Worm (Caenorhabditis elegans): ENCODE results near the gene F26F12.3.

F26F12.3 gene

ce11 chrV:5845669-5846189 lies at the start of gene F26F12.3:
F26F12.3 (minus strand) TSS chrV:5845719.
- TF ChIP-seq W03F9.2 (tag; optimal IDR thresholded peaks at IDR 0.05) (peak; percentile 29), dao-5 (tag; optimal IDR thresholded peaks at IDR 0.05) (no peak), him-1 (tag; optimal IDR thresholded peaks at IDR 0.05) (no peak)

DNA sequence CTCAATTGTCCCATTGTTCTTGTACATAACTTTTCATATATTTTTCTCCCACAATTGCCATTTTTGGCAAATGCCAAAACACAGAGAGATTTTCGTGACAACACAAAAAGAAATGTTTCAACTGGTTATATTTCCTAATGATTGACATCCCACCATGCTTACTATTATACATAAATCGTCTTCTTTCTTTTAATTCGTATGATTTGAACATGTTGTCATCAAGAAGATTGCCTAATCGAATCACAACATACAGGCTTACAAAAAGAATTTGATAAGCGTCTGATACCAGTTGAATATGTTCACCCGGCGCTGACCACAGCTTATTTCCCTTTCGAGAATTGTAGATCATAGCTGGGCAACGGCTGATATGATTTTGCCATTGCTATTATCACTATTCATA lies 49.5 kb upstream of the F26F12.3 start, which contains the start of gene grd-9:
Gene grd-9 (plus strand): TSS at position 301 of the 400 bp plus-strand sequence.
- TF ChIP-seq dao-5 (tag; optimal IDR thresholded peaks at IDR 0.05): no peak
- no peak for TF ChIP-seq W03F9.2 (tag; optimal IDR thresholded peaks at IDR 0.05)
- no peak for TF ChIP-seq him-1 (tag; optimal IDR thresholded peaks at IDR 0.05)

DNA sequence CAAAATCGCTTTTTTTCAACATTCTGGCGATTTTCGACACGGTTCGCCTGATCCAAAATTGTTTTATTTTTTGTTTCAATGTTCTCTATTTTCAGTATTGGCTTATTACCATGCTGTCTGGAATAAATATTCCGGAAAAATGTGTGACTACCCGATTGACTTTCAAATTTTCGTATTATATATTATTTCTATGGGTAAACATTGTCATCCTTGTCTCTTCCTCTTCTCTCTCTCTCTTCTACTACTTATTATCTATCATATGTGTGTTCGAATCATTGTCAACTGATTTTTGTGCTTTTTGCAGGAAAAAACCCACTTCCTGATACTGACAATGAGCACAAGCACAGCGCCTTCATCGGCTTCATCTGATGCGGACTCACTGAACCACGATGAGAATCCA lies 47.5 kb upstream of the F26F12.3 start, which contains the start of gene C04E6.7:
Gene C04E6.7 (plus strand): TSS at position 301 of the 400 bp plus-strand sequence.
- TF ChIP-seq dao-5 (tag; optimal IDR thresholded peaks at IDR 0.05): no peak
- TF ChIP-seq him-1 (tag; optimal IDR thresholded peaks at IDR 0.05): no peak
- TF ChIP-seq W03F9.2 (tag; optimal IDR thresholded peaks at IDR 0.05): no peak

DNA sequence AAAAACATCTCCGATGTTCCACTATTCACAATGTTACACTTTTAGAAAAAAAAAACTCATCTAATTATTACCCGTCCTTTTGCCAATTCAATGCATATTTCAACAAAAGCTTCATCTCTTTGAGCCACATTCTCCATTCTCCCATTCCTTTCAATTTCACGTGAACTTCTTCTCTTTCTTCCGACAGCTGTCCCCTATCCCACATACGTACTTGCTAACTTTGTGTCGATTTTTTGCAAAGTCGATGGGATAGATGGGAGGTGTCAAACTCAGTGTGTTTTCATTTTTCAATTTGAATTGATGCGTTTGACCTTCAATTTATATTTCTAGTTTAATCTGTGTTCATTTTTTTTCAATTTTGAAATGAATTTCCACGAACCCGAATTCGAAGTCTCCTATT lies 45.7 kb upstream of the F26F12.3 start:
- no peak for TF ChIP-seq him-1 (tag; optimal IDR thresholded peaks at IDR 0.05)
- TF ChIP-seq dao-5 (tag; optimal IDR thresholded peaks at IDR 0.05): no peak
- TF ChIP-seq W03F9.2 (tag; optimal IDR thresholded peaks at IDR 0.05): no peak

ce11 chrV:5888820-5889219 lies 43.3 kb upstream of the F26F12.3 start:
- TF ChIP-seq him-1 (tag; optimal IDR thresholded peaks at IDR 0.05) (no peak), dao-5 (tag; optimal IDR thresholded peaks at IDR 0.05) (no peak), W03F9.2 (tag; optimal IDR thresholded peaks at IDR 0.05) (no peak)

DNA sequence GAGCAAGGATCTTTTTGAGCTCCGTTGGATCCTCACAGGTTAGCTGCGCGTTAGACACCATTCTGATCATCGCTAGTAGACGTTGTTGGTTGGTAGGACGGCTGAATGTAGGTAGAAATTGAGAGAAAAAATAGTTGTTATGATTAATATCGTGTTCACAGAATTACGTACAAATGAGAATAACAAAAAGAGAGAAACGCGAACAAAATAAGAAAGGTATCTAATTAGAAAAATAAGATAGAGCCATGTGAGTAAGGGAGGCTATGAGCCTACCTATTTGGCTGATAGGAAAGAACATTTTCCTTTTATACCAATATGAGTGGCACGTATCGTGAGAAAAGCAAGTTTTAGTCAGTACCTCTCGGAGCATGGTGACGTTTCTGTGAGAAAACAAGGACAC lies 38.2 kb upstream of the F26F12.3 start, which contains the start of gene C04E6.8:
Gene C04E6.8 (minus strand): TSS at position 101 of the 400 bp plus-strand sequence.
- TF ChIP-seq W03F9.2 (tag; optimal IDR thresholded peaks at IDR 0.05) (no peak), dao-5 (tag; optimal IDR thresholded peaks at IDR 0.05) (no peak), him-1 (tag; optimal IDR thresholded peaks at IDR 0.05) (no peak)

DNA sequence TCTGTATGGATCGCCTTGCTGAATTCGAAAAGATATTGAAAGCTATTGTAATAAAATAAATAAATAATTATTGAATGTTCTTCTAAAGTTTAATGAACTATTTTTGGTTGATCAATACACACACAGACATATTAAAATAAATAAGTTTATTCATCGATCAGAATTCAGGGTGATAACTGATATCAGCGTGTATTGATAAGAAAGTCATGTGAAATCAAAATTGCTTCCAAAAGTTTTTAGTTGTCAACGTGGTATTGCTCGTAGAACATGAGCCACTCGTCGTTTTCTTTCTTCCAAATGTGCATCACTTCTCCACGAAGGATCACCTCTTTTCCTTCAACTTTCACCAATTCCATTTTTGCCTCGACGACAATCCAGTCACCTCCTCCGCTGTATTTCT lies 36.9 kb upstream of the F26F12.3 start:
- TF ChIP-seq dao-5 (tag; optimal IDR thresholded peaks at IDR 0.05): no peak
- TF ChIP-seq W03F9.2 (tag; optimal IDR thresholded peaks at IDR 0.05): no peak
- TF ChIP-seq him-1 (tag; optimal IDR thresholded peaks at IDR 0.05): no peak

ce11 chrV:5880064-5880463 lies 34.5 kb upstream of the F26F12.3 start, which contains the start of gene C02G6.3:
C02G6.3 (plus strand) TSS chrV:5880364.
- TF ChIP-seq him-1 (tag; optimal IDR thresholded peaks at IDR 0.05) (no peak), W03F9.2 (tag; optimal IDR thresholded peaks at IDR 0.05) (no peak), dao-5 (tag; optimal IDR thresholded peaks at IDR 0.05) (no peak)

DNA sequence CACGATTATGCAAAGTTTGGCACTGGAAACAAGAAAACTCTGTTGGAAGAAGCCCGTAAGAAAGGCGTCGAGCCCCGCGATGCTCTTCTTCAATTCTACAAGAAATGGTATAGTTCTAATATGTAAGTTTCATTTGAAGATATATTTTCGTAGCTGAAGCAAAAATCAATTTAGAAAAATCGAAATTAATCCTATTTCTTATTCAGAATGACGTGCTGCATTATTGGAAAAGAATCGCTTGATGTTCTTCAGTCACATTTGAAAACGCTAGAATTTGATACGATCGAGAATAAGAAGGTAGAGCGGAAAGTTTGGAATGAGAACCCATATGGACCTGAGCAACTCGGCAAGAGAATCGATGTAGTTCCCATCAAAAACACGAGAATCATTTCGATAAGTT lies 31.4 kb upstream of the F26F12.3 start:
- TF ChIP-seq dao-5 (tag; optimal IDR thresholded peaks at IDR 0.05): no peak
- no peak for TF ChIP-seq W03F9.2 (tag; optimal IDR thresholded peaks at IDR 0.05)
- no peak for TF ChIP-seq him-1 (tag; optimal IDR thresholded peaks at IDR 0.05)

DNA sequence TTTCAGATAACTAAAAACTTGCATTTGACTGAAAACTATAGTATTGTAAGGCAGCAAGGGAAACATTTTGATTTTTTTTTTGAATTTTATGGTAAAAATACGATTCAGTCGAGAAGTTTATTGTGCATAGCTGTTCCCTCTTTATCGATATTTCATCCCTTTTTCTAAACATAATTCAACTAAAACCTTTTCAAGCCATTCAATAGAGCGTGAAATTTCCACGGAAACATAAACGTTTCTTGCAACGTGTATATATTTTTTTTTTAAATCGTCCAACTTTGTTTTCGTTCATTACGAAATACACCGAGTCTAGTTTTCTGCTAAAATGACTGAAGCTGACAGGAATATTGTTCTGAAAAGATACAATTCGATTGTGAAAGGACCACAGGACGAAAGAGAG lies 26.2 kb upstream of the F26F12.3 start, which contains the start of gene C02G6.2:
Gene C02G6.2 (plus strand): TSS at position 301 of the 400 bp plus-strand sequence.
- TF ChIP-seq dao-5 (tag; optimal IDR thresholded peaks at IDR 0.05): no peak
- TF ChIP-seq him-1 (tag; optimal IDR thresholded peaks at IDR 0.05): no peak
- no peak for TF ChIP-seq W03F9.2 (tag; optimal IDR thresholded peaks at IDR 0.05)

DNA sequence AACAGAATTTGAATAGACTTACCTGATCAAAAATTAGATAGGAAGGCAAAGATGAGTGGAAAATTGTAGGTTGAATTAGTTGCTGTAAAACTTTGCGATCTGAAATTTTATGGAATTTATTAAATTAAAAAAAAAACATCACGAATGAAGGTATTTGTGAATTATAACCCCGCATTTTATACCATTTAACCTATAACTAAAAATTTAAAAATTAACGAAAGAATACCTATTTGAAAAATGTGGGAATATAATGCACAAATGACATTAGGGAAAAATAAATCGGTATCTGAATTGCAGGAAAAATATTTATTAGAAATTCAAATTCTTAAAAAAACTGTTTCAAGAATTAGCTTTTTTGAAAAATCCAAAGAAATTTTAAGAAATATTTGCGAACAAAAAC lies 23.7 kb upstream of the F26F12.3 start, which contains the start of gene F26F12.4:
Gene F26F12.4 (minus strand): TSS at position 101 of the 400 bp plus-strand sequence.
- TF ChIP-seq W03F9.2 (tag; optimal IDR thresholded peaks at IDR 0.05): no peak
- TF ChIP-seq him-1 (tag; optimal IDR thresholded peaks at IDR 0.05): no peak
- no peak for TF ChIP-seq dao-5 (tag; optimal IDR thresholded peaks at IDR 0.05)

- TF ChIP-seq W03F9.2 (tag; optimal IDR thresholded peaks at IDR 0.05) (no peak), dao-5 (tag; optimal IDR thresholded peaks at IDR 0.05) (no peak), him-1 (tag; optimal IDR thresholded peaks at IDR 0.05) (no peak)
Measured at ce11 chrV:5865085-5865484, 19.6 kb upstream of the F26F12.3 start, which contains the start of gene F26F12.5. F26F12.5 (minus strand) TSS chrV:5865185.

- TF ChIP-seq dao-5 (tag; optimal IDR thresholded peaks at IDR 0.05) (no peak), W03F9.2 (tag; optimal IDR thresholded peaks at IDR 0.05) (no peak), him-1 (tag; optimal IDR thresholded peaks at IDR 0.05) (no peak)
Measured at ce11 chrV:5862479-5863188, 17.1 kb upstream of the F26F12.3 start, which contains the start of gene F26F12.8. F26F12.8 (minus strand) TSS chrV:5862529.

DNA sequence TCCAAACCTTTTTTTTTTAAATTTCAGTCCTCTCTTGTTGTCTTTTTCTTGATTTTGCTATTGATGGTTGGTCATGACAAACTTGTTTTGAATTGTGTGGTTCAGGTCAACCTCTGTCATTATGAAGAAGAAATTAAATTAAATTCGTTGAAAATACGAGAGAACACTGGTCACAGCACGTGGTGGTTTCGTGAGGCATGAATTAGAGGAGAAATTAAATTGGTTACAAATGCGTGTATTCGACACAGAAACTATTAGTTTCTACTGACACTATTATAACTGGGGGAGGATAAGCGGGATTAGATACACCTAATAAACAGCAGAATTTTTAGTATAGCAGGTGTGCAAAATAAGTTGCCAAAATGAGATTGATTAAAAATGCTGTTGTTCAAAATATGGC lies 6.6 kb upstream of the F26F12.3 start:
- no peak for TF ChIP-seq him-1 (tag; optimal IDR thresholded peaks at IDR 0.05)
- TF ChIP-seq dao-5 (tag; optimal IDR thresholded peaks at IDR 0.05): no peak
- no peak for TF ChIP-seq W03F9.2 (tag; optimal IDR thresholded peaks at IDR 0.05)

Data from whole organism, L4/young adult.